Worm (Caenorhabditis elegans): ENCODE measurements around the gene Y54G2A.73.

Gene Y54G2A.73

ce11 chrIV:3032020-3032419, 23.3 kb upstream of the Y54G2A.73 start:
- TF ChIP-seq zag-1 (tag; optimal IDR thresholded peaks at IDR 0.05): no peak
- 0 out of 2 replicates have a peak, but pooled peaks have one; percentile 38 for TF ChIP-seq arid-1 (GFP tag; conservative IDR thresholded peaks at IDR 0.05)
- TF ChIP-seq T26A8.4 (GFP tag; IDR thresholded peaks at IDR 0.05): 0 out of 2 replicates have a peak, but pooled peaks have one; percentile 35
- no peak for TF ChIP-seq ZK337.2 (GFP tag; IDR thresholded peaks at IDR 0.05)
- peak; percentile 38; the same call in 1 of the 2 replicates for TF ChIP-seq lin-38 (GFP tag; IDR thresholded peaks at IDR 0.05)
- no peak for TF ChIP-seq Y48G9A.11 (GFP tag; IDR thresholded peaks at IDR 0.05)
- TF ChIP-seq lsy-2 (tag; optimal IDR thresholded peaks at IDR 0.05): peak in 1 of 2 experiments; percentile 5
- no peak for TF ChIP-seq rbr-2 (tag; optimal IDR thresholded peaks at IDR 0.05)
- TF ChIP-seq daf-16 (GFP tag; optimal IDR thresholded peaks at IDR 0.05): peak in 1 of 2 experiments; percentile 25
- no peak for TF ChIP-seq daf-16 (tag; optimal IDR thresholded peaks at IDR 0.05)
- peak in 1 of 2 experiments; percentile 36 for TF ChIP-seq hif-1 (tag; optimal IDR thresholded peaks at IDR 0.05)

DNA sequence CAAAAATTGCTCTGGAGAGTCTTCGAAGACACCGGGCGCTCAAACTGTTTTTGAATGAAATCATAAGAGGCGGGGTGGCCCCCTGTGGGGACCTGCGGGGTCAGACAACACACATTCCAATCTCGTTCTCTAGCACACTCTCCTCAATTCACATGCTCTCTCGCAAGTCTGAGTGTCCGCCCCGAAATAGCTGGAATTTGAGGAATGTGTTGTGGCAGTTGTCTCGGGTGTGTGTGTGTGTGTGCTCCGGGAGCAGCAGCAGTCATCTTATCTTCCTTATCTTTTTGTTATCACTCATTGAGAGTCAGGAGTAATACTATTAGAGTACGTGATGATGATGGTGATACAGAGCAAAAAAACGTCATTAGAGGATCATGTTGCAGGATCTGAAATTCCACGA, 21.2 kb upstream of the Y54G2A.73 start:
- TF ChIP-seq aha-1 (tag) (peak; percentile 62), pqm-1 (tag; optimal IDR thresholded peaks at IDR 0.05) (peak; percentile 47), zag-1 (tag; optimal IDR thresholded peaks at IDR 0.05) (no peak), lsy-2 (tag; optimal IDR thresholded peaks at IDR 0.05) (peak in 1 of 2 experiments; percentile 1), egl-43 (GFP tag; IDR thresholded peaks at IDR 0.05) (0 out of 2 replicates have a peak, but pooled peaks have one; percentile 31), php-3 (GFP tag; IDR thresholded peaks at IDR 0.05) (no peak), nhr-42 (GFP tag; IDR thresholded peaks at IDR 0.05) (no peak), hlh-11 (tag; optimal IDR thresholded peaks at IDR 0.05) (peak; percentile 67), zip-11 (GFP tag; IDR thresholded peaks at IDR 0.05) (0 out of 2 replicates have a peak, but pooled peaks have one; percentile 4), hlh-30 (tag; optimal IDR thresholded peaks at IDR 0.05; ENCODE audit: insufficient read depth) (peak; percentile 60), set-16 (GFP tag; IDR thresholded peaks at IDR 0.05) (peak; percentile 22; the same call in 1 of the 2 replicates), mxl-2 (GFP tag; conservative IDR thresholded peaks at IDR 0.05) (no peak), lin-38 (GFP tag; IDR thresholded peaks at IDR 0.05) (no peak), nhr-28 (tag; optimal IDR thresholded peaks at IDR 0.05) (peak; percentile 48)

ce11 chrIV:3028842-3029241, 20.1 kb upstream of the Y54G2A.73 start, which contains the start of gene ndnf-1:
TSS of gene ndnf-1 (minus strand) at chrIV:3028942.
- no peak for TF ChIP-seq nhr-111 (GFP tag; optimal IDR thresholded peaks at IDR 0.05)
- TF ChIP-seq zag-1 (tag; optimal IDR thresholded peaks at IDR 0.05): no peak
- peak; percentile 27 for TF ChIP-seq aha-1 (tag)

- TF ChIP-seq Y5F2A.4 (GFP tag; optimal IDR thresholded peaks at IDR 0.05) (no peak), zfp-3 (GFP tag; conservative IDR thresholded peaks at IDR 0.05) (no peak), aly-2 (tag; optimal IDR thresholded peaks at IDR 0.05) (no peak), hlh-30 (tag; optimal IDR thresholded peaks at IDR 0.05; ENCODE audit: insufficient read depth) (peak; percentile 1), ceh-28 (tag; optimal IDR thresholded peaks at IDR 0.05) (peak; percentile 57), nhr-11 (tag; optimal IDR thresholded peaks at IDR 0.05) (peak; percentile 20), daf-16 (GFP tag; optimal IDR thresholded peaks at IDR 0.05) (peak in 1 of 2 experiments; percentile 12), daf-16 (tag; optimal IDR thresholded peaks at IDR 0.05) (no peak), hlh-11 (tag; optimal IDR thresholded peaks at IDR 0.05) (no peak), sdz-12 (GFP tag; optimal IDR thresholded peaks at IDR 0.05) (no peak)
Measured at ce11 chrIV:3025874-3026609, 17.4 kb upstream of the Y54G2A.73 start.

DNA sequence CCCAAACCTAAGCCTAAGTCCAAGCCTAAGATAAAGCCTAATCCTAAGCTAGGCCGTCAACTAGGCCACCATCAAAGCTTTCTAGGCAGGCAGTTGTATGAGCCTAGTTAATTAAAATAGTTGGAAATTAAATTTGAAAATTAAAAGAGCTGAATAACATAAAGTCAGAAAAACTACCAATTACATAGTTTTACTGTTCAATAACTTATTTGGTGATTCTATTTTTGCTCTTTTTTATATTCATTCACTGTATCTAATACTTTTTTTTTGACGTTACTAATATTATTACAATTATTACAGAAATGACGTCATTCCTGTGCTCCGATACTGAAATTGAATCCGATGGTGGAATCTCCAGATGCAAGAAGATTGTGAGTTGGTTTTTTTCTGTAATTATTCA, 10.7 kb upstream of the Y54G2A.73 start, which contains the start of gene lin-22:
Gene lin-22, plus strand, starts transcription at position 301 of the 400 bp plus-strand sequence.
- no peak for TF ChIP-seq ztf-11 (tag; optimal IDR thresholded peaks at IDR 0.05)
- no peak for TF ChIP-seq T20F7.1 (GFP tag; optimal IDR thresholded peaks at IDR 0.05)
- no peak for TF ChIP-seq Y48G9A.11 (GFP tag; IDR thresholded peaks at IDR 0.05)
- no peak for TF ChIP-seq aly-2 (tag; optimal IDR thresholded peaks at IDR 0.05)
- no peak for TF ChIP-seq zag-1 (tag; optimal IDR thresholded peaks at IDR 0.05)
- no peak for TF ChIP-seq ZK546.5 (tag; optimal IDR thresholded peaks at IDR 0.05)
- TF ChIP-seq pha-4 (GFP tag; IDR thresholded peaks at IDR 0.05): no peak
- no peak for TF ChIP-seq pha-4 (tag; optimal IDR thresholded peaks at IDR 0.05)
- no peak for TF ChIP-seq ceh-32 (tag; optimal IDR thresholded peaks at IDR 0.05; ENCODE audit: poor library complexity)
- no peak for TF ChIP-seq dpl-1 (GFP tag; optimal IDR thresholded peaks at IDR 0.05)
- TF ChIP-seq Y75B8A.6 (GFP tag; IDR thresholded peaks at IDR 0.05): no peak
- no peak for TF ChIP-seq lin-39 (tag; optimal IDR thresholded peaks at IDR 0.05)
- no peak for TF ChIP-seq dve-1 (tag; optimal IDR thresholded peaks at IDR 0.05; ENCODE audit: insufficient read depth)
- no peak for TF ChIP-seq rbr-2 (tag; optimal IDR thresholded peaks at IDR 0.05)
- no peak for TF ChIP-seq ceh-62 (tag; optimal IDR thresholded peaks at IDR 0.05)
- TF ChIP-seq fkh-10 (GFP tag; optimal IDR thresholded peaks at IDR 0.05): no peak
- TF ChIP-seq unc-130 (GFP tag; optimal IDR thresholded peaks at IDR 0.05): no peak
